Worm (Caenorhabditis elegans): Measurements from ENCODE around the gene T24C12.4.

T24C12.4 gene

DNA sequence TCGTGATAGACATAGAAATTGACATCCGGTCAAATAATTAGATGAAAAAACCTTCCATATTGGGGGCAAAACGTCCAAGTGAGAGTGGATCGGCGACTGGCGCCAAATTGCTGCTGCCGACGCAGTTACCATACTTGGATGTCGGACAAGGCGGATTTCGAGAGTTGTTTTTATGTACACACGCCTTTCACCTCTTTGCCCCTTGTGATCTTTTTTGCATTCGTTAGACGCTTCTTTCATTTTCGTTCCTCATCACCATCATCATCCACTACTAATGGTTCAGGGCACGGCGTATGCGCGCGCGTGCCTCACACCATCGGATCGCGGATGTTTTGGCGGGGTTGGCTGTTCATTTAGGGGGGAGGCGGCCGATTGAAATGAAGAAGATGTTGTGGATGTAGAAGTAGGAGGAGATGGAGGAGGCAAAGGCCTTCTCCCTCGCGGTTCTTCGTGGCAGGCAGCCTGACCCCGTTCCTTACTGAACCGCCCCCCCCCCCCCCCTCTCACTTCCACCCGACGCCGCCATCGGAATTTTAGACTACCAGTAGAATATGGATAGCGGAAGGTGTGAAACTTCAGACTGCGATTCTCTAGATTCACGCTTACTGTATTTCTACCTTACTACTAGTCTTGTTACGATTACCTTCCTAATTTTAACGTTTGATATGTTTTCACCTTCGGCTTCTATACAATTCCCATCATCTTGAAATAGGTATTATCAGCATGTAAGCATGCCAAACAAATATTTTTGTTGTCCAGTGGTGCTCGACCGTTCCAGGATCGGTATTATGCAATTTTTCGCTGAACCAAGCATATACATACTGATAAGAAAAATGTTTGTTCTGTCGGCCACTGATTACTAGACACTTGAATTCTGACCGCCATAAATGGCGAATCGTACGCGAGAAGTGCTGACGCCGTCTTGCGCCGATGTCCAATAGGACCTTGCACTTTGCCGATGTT is 8.8 kb upstream of the T24C12.4 start:
- no peak for TF ChIP-seq unc-62 (GFP tag; optimal IDR thresholded peaks at IDR 0.05)

ce11 chrX:2212712-2213111 is 7.8 kb upstream of the T24C12.4 start:
- TF ChIP-seq unc-62 (GFP tag; optimal IDR thresholded peaks at IDR 0.05), result no peak

- TF ChIP-seq unc-62 (GFP tag; optimal IDR thresholded peaks at IDR 0.05), result no peak
Observed at ce11 chrX:2212141-2212540, 7.3 kb upstream of the T24C12.4 start.

ce11 chrX:2210751-2211150 is 5.9 kb upstream of the T24C12.4 start, which contains the start of gene peb-1:
TSS of gene peb-1 (plus strand) at chrX:2211051.
- TF ChIP-seq unc-62 (GFP tag; optimal IDR thresholded peaks at IDR 0.05), result no peak

DNA sequence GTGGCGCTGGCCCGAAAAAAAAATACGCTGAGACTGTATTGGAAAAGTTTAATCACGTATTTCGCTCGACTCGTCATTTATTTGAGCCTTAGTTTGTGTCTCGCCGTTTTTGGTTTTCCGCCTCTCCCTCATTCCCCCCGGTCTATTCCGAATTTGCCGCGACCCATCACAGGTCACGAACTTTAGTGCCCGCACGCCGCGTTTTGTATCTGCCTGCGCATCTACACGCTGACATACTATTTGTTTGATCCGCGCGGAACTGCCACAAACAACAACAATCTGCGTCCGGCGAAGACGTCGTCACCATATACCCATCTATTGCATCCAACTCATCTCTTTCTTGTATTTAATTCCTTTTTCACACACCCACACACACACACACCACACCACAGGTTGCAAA is 5.3 kb upstream of the T24C12.4 start:
- TF ChIP-seq unc-62 (GFP tag; optimal IDR thresholded peaks at IDR 0.05), result no peak

- no peak for TF ChIP-seq unc-62 (GFP tag; optimal IDR thresholded peaks at IDR 0.05)
Observed at ce11 chrX:2208391-2208790, 3.5 kb upstream of the T24C12.4 start.

ce11 chrX:2203760-2204159 is 1.1 kb downstream of the T24C12.4 start, which contains the start of gene T24C12.3:
TSS of gene T24C12.3 (minus strand) at chrX:2203893.
- TF ChIP-seq unc-62 (GFP tag; optimal IDR thresholded peaks at IDR 0.05), result no peak

- TF ChIP-seq unc-62 (GFP tag; optimal IDR thresholded peaks at IDR 0.05), result no peak
Observed at ce11 chrX:2199140-2199539, 5.7 kb downstream of the T24C12.4 start, which contains the start of gene T24C12.1. TSS of gene T24C12.1 (plus strand) at chrX:2199440.

DNA sequence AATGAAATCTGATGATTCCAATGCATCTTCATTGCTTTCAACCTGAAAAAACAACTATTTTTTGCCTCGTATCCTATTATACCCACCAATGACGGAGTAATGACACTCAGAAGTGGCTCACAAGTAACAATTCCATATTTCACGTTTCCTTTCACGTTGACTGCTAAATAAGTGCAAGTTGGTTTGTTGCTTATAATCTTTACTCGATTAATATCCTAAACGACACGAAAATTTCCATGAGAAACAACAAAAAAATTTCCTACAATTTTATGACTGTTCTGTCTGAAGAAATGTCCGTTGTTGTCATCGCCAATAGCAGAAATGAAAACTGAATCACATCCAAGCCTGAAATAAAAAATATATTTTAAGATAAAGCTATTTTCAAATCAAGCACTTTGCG is 7.4 kb downstream of the T24C12.4 start:
- TF ChIP-seq unc-62 (GFP tag; optimal IDR thresholded peaks at IDR 0.05), result no peak

ce11 chrX:2191925-2192554 is 12.8 kb downstream of the T24C12.4 start, which contains the start of gene gap-1:
TSS of gene gap-1 (plus strand) at chrX:2192504.
- TF ChIP-seq unc-62 (GFP tag; optimal IDR thresholded peaks at IDR 0.05), result no peak

- no peak for TF ChIP-seq unc-62 (GFP tag; optimal IDR thresholded peaks at IDR 0.05)
Observed at ce11 chrX:2190740-2191139, 14.1 kb downstream of the T24C12.4 start.

DNA sequence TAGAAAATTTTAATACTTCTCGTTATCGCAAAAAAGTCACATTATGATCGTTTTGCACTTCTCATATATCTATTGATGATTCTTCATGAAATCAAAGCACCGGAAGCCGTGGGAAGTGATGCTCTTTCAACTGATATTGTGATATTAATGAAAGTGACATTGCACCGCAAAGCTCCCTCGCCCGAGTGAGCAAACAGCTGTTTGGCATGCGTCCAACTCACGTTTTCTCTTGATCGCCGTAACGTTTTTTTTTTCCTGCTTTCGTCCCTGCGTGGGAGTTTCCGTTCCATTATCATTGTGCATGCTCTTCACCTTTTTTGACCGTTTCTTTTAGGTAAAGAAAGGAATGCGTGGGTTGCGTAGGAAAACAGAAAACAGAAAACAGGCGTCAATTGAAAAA is 16.0 kb downstream of the T24C12.4 start:
- no peak for TF ChIP-seq unc-62 (GFP tag; optimal IDR thresholded peaks at IDR 0.05)

ce11 chrX:2180588-2180987 is 24.3 kb downstream of the T24C12.4 start, which contains the start of gene F48B9.1:
TSS of gene F48B9.1 (plus strand) at chrX:2180888.
- no peak for TF ChIP-seq unc-62 (GFP tag; optimal IDR thresholded peaks at IDR 0.05)

- TF ChIP-seq unc-62 (GFP tag; optimal IDR thresholded peaks at IDR 0.05), result no peak
Observed at ce11 chrX:2178410-2178944, 26.4 kb downstream of the T24C12.4 start.

ce11 chrX:2177731-2178326 is 27.0 kb downstream of the T24C12.4 start:
- TF ChIP-seq unc-62 (GFP tag; optimal IDR thresholded peaks at IDR 0.05), result no peak

DNA sequence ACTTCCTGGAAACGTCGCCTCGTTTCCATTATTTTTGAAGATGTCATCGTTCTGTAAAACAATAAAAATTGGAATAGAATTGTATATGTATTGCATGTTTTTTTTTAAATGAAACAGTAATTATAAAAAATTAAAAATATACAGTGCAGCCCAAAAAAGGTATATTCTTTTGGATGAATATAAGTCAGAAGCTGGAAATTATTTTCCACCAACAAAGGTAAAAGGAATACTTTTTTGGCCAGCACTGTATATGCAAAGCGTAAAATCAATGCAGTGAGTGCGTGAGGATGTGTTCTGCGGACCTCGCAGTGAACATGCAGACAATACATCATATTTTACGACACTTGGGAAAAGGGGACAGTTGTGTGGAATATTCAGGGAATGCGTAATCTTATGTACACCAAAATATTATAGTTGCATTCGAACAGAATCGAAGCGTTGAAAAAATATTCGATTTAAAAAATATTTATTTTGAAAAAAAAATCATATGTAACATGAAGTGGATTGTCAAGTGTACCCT is 28.4 kb downstream of the T24C12.4 start, which contains the start of gene F48B9.8:
Gene F48B9.8, minus strand, starts transcription at position 51 of the 520 bp plus-strand sequence.
- no peak for TF ChIP-seq unc-62 (GFP tag; optimal IDR thresholded peaks at IDR 0.05)

All from whole organism, dauer.